Worm (Caenorhabditis elegans): ENCODE results near the gene fbxc-45.

fbxc-45 gene

DNA sequence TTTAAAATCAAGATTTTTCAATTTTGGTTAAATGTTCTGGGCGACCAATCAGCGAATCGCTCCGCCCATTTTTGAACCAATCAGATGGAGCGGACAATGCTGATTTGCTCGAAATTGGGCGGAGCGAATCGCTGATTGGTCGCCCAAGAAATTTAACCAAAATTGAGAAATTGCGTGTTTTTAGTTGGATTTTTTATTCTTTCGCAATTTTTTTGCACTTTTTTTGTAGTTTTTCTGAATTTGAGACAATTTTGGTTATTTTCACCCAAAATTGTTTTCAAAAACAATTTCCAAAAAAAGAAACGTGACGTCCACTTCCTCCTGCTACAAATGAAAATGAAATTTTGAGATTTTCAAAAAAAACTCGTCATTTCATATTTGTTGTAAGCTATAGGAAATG, 35.4 kb downstream of the fbxc-45 start, which contains the start of gene dml-1:
Gene dml-1 (plus strand): TSS at position 301 of the 400 bp plus-strand sequence.
- TF ChIP-seq ets-7 (tag; optimal IDR thresholded peaks at IDR 0.05) = no peak
- no peak for TF ChIP-seq hmg-4 (GFP tag; optimal IDR thresholded peaks at IDR 0.05)
- no peak for TF ChIP-seq hmbx-1 (tag; optimal IDR thresholded peaks at IDR 0.05)
- no peak for TF ChIP-seq hnd-1 (tag; optimal IDR thresholded peaks at IDR 0.05)
- TF ChIP-seq tbx-37 (GFP tag; conservative IDR thresholded peaks at IDR 0.05) = no peak
- no peak for TF ChIP-seq ceh-36 (tag; optimal IDR thresholded peaks at IDR 0.05)
- no peak for TF ChIP-seq flt-1 (GFP tag; IDR thresholded peaks at IDR 0.05)
- TF ChIP-seq tra-4 (tag; optimal IDR thresholded peaks at IDR 0.05) = no peak
- TF ChIP-seq sea-1 (GFP tag; conservative IDR thresholded peaks at IDR 0.05) = no peak
- no peak for TF ChIP-seq scrt-1 (GFP tag; IDR thresholded peaks at IDR 0.05)
- TF ChIP-seq aly-1 (tag; optimal IDR thresholded peaks at IDR 0.05) = no peak
- no peak for TF ChIP-seq ama-1 (optimal IDR thresholded peaks at IDR 0.05)
- TF ChIP-seq F13C5.2 (tag; optimal IDR thresholded peaks at IDR 0.05) = no peak
- TF ChIP-seq pes-1 (GFP tag; IDR thresholded peaks at IDR 0.05) = no peak
- no peak for TF ChIP-seq ceh-13 (GFP tag; optimal IDR thresholded peaks at IDR 0.05)
- no peak for TF ChIP-seq tbx-11 (GFP tag; IDR thresholded peaks at IDR 0.05)
- no peak for TF ChIP-seq B0310.2 (tag; optimal IDR thresholded peaks at IDR 0.05)

DNA sequence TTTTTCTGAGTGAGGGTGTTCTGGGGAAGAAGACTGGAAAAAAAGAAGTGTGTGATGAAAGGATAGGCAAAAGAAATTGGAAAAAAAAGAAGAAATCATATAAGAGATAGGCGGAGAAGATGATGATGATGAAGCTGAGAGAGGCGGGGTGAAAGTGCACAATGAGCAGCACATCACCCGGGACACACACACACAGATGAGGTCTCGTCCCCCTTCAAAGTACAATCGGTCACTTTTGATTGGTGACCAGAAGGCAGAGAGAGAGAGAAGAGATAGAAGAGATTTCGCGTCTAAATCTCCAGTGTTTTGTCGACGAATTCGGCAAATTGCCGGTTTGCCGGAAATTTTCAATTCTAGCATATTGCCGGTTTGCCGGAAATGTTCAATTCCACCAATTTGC, 36.8 kb downstream of the fbxc-45 start:
- TF ChIP-seq ceh-36 (tag; optimal IDR thresholded peaks at IDR 0.05) (no peak), pes-1 (GFP tag; IDR thresholded peaks at IDR 0.05) (no peak), tbx-37 (GFP tag; conservative IDR thresholded peaks at IDR 0.05) (no peak), hnd-1 (tag; optimal IDR thresholded peaks at IDR 0.05) (no peak), F13C5.2 (tag; optimal IDR thresholded peaks at IDR 0.05) (no peak), hmbx-1 (tag; optimal IDR thresholded peaks at IDR 0.05) (no peak), scrt-1 (GFP tag; IDR thresholded peaks at IDR 0.05) (no peak)

Data from whole organism, early embryonic.